Fruit fly (Drosophila melanogaster) whole organism, adult: ENCODE measurements around the gene ClC-a.
A peak's percentile ranks its signal among the peaks of the same experiment; 100 is the strongest.

Experiments used
- CG11617 ChIP-seq: fragments of 200-800 bp; sonication (Bioruptor generic); optimal IDR thresholded peaks from 2 replicates; lab custom pipeline; 2017; ENCODE audit warnings: mild to moderate bottlenecking, missing biosample characterization, missing genetic modification reagents, missing genetic modification characterization
- CG12768 ChIP-seq: fragments of 200-800 bp; sonication (Bioruptor generic); optimal IDR thresholded peaks from 2 replicates; lab custom pipeline; 2017; ENCODE audit warnings: missing biosample characterization, missing genetic modification characterization, mild to moderate bottlenecking, moderate library complexity, missing genetic modification reagents
- CG14711 ChIP-seq: fragments of 200-800 bp; sonication (Bioruptor generic); optimal IDR thresholded peaks from 2 replicates; lab custom pipeline; 2018; ENCODE audit warnings: missing biosample characterization, mild to moderate bottlenecking, missing genetic modification characterization, moderate library complexity
- CG1620 ChIP-seq: fragments of 200-800 bp; sonication (Bioruptor generic); optimal IDR thresholded peaks from 2 replicates; lab custom pipeline; 2016; ENCODE audit warnings: missing biosample characterization, missing genetic modification characterization
- CG33017 ChIP-seq: fragments of 200-800 bp; sonication (Bioruptor generic); optimal IDR thresholded peaks from 2 replicates; lab custom pipeline; 2018; ENCODE audit warnings: missing biosample characterization, mild to moderate bottlenecking, missing genetic modification characterization, moderate library complexity
- CG5204 ChIP-seq: fragments of 200-800 bp; sonication (Bioruptor generic); optimal IDR thresholded peaks from 2 replicates; lab custom pipeline; 2016; ENCODE audit warnings: missing biosample characterization, missing genetic modification characterization
- CG7045 ChIP-seq: fragments of 200-800 bp; sonication (Bioruptor generic); optimal IDR thresholded peaks from 2 replicates; lab custom pipeline; 2017; ENCODE audit warnings: missing biosample characterization, mild to moderate bottlenecking, missing genetic modification characterization
- CG7101 ChIP-seq: fragments of 200-800 bp; sonication (Bioruptor generic); optimal IDR thresholded peaks from 2 replicates; lab custom pipeline; 2018; ENCODE audit warnings: missing biosample characterization, mild to moderate bottlenecking, missing genetic modification characterization, moderate library complexity
- Clk ChIP-seq: fragments of 200-800 bp; sonication (Bioruptor generic); optimal IDR thresholded peaks from 2 replicates; lab custom pipeline; 2017; ENCODE audit warnings: missing biosample characterization, missing genetic modification characterization
- Crg-1 ChIP-seq: fragments of 200-800 bp; sonication (Bioruptor generic); optimal IDR thresholded peaks from 2 replicates; lab custom pipeline; 2016; ENCODE audit warnings: missing biosample characterization, missing genetic modification characterization
- Hr96 ChIP-seq: fragments of 200-800 bp; sonication (Bioruptor generic); optimal IDR thresholded peaks from 2 replicates; lab custom pipeline; 2016; ENCODE audit warnings: missing biosample characterization, missing genetic modification characterization
- Mnt ChIP-seq: fragments of 200-800 bp; sonication (Bioruptor generic); optimal IDR thresholded peaks from 2 replicates; lab custom pipeline; 2016; ENCODE audit warnings: missing biosample characterization, mild to moderate bottlenecking, missing genetic modification characterization
- bab1 ChIP-seq: fragments of 200-800 bp; sonication (Bioruptor generic); optimal IDR thresholded peaks from 3 replicates; lab custom pipeline; 2019; ENCODE audit warnings: missing biosample characterization, mild to moderate bottlenecking, missing genetic modification characterization, moderate library complexity
- cic ChIP-seq: fragments of 200-800 bp; sonication (Bioruptor generic); optimal IDR thresholded peaks from 2 replicates; lab custom pipeline; 2017; ENCODE audit warnings: missing biosample characterization, mild to moderate bottlenecking, missing genetic modification characterization, moderate library complexity
- cnc ChIP-seq, 2 experiments: fragments of >200 bp; optimal IDR thresholded peaks; 2 replicates each; lab custom pipeline; 2017
- kay ChIP-seq: fragments of 200-800 bp; sonication (Bioruptor generic); peaks from one replicate; lab custom pipeline; 2016; ENCODE audit warnings: missing biosample characterization, missing genetic modification characterization, borderline replicate concordance
- ovo ChIP-seq: fragments of 200-800 bp; sonication (Bioruptor generic); optimal IDR thresholded peaks from 2 replicates; lab custom pipeline; 2016; ENCODE audit warnings: missing biosample characterization, missing genetic modification characterization
- pad ChIP-seq: fragments of 200-800 bp; sonication (Bioruptor generic); optimal IDR thresholded peaks from 3 replicates; lab custom pipeline; 2017; ENCODE audit warnings: missing biosample characterization, missing genetic modification characterization, mild to moderate bottlenecking, moderate library complexity, missing genetic modification reagents
- tj ChIP-seq: fragments of 200-800 bp; sonication (Bioruptor generic); optimal IDR thresholded peaks from 3 replicates; lab custom pipeline; 2017; ENCODE audit warnings: missing biosample characterization, mild to moderate bottlenecking, missing genetic modification characterization, moderate library complexity
- toe ChIP-seq: fragments of 200-800 bp; sonication (Bioruptor generic); optimal IDR thresholded peaks from 2 replicates; lab custom pipeline; 2016; ENCODE audit warnings: missing biosample characterization, missing genetic modification characterization

The ClC-a gene

DNA sequence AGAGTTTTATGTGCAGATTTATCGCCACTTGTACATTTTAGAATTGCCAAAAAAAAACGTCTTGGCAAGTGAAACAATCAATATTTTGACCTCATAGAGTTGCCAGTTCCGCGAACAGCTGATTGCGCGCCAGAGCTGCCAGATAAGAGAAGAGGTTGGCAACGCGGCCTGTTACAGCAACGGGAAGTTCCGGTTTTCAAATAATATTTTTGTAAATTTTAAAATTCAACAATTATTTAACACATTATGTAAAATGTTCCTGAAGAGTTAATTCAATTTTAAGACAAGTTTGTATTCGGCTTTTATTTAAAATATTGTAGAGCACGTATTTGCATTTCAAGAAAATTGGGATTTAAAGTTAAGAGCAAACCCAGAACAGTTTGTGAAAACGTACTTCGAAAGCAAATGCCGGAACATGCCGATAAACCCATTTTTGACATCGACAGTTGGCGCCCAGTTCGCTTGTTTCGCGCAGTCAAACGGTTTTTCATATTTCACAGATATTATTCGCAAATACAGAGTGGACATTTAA, 26.2 kb downstream of the ClC-a start, which contains the start of the genes prd1 and HisCl1:
prd1 (minus strand) TSS at position 320 of the 532 bp plus-strand sequence.
HisCl1 (plus strand) TSS at position 482 of the 532 bp plus-strand sequence.
- TF ChIP-seq pad (GFP tag; lab: Kevin White, UChicago) (peak; percentile 65), ovo (GFP tag; lab: Kevin White, UChicago) (peak; percentile 63), CG11617 (GFP tag; lab: Kevin White, UChicago) (peak; percentile 80), CG33017 (tag; lab: Kevin White, UChicago) (peak; percentile 63), Mnt (GFP tag; lab: Kevin White, UChicago) (peak; percentile 66), CG1620 (GFP tag; lab: Kevin White, UChicago) (peak; percentile 75), CG14711 (tag; lab: Kevin White, UChicago) (peak; percentile 82), toe (GFP tag; lab: Kevin White, UChicago) (no peak), Crg-1 (GFP tag; lab: Kevin White, UChicago) (peak; percentile 76), tj (GFP tag; lab: Kevin White, UChicago) (peak; percentile 38), Hr96 (GFP tag; lab: Kevin White, UChicago) (no peak), bab1 (GFP tag; lab: Kevin White, UChicago) (peak; percentile 68), CG12768 (GFP tag; lab: Kevin White, UChicago) (peak; percentile 43), CG7101 (peak; percentile 79), cic (GFP tag; lab: Kevin White, UChicago) (peak; percentile 26), Clk (GFP tag; lab: Kevin White, UChicago) (peak; percentile 62), CG5204 (GFP tag; lab: Kevin White, UChicago) (no peak), kay (GFP tag; lab: Kevin White, UChicago) (no peak), cnc (optimal IDR thresholded peaks at IDR 0.05; lab: Kevin White, UChicago) (no peak), CG7045 (GFP tag; lab: Kevin White, UChicago) (peak; percentile 75)

DNA sequence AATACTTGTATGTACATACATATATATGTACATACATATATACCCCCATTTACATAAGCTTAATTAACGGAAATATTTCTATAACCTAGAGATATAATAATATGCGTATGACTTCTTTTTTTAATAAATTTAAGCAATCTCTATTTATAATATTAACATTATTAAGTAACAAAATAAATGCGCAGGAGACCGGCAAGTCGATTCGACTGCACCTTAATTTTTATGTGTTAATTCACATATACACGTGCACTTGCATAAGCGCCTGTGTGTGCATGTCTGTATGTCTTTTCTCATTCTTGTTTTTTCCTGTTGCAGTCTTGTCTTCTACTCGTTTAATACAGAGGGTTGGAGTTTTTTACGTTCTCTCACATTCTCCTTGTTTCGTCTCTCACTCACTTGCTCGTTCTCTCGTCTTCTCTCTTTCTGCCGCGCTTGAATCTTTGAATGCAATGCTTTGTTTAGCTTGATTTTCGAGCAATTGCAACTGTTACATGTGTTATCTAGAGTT, 32.8 kb downstream of the ClC-a start:
- TF ChIP-seq cnc (optimal IDR thresholded peaks at IDR 0.05; lab: Kevin White, UChicago) (no peak), tj (GFP tag; lab: Kevin White, UChicago) (peak; percentile 77), Mnt (GFP tag; lab: Kevin White, UChicago) (peak; percentile 59), cic (GFP tag; lab: Kevin White, UChicago) (peak; percentile 60), Hr96 (GFP tag; lab: Kevin White, UChicago) (peak; percentile 15), bab1 (GFP tag; lab: Kevin White, UChicago) (peak; percentile 89), Clk (GFP tag; lab: Kevin White, UChicago) (peak; percentile 83), kay (GFP tag; lab: Kevin White, UChicago) (no peak), CG12768 (GFP tag; lab: Kevin White, UChicago) (peak; percentile 85), CG5204 (GFP tag; lab: Kevin White, UChicago) (no peak), CG11617 (GFP tag; lab: Kevin White, UChicago) (peak; percentile 90), CG1620 (GFP tag; lab: Kevin White, UChicago) (peak; percentile 63), pad (GFP tag; lab: Kevin White, UChicago) (peak; percentile 79), CG7045 (GFP tag; lab: Kevin White, UChicago) (peak; percentile 91), toe (GFP tag; lab: Kevin White, UChicago) (peak; percentile 66), CG14711 (tag; lab: Kevin White, UChicago) (peak; percentile 86), CG33017 (tag; lab: Kevin White, UChicago) (peak; percentile 93), ovo (GFP tag; lab: Kevin White, UChicago) (peak; percentile 33), Crg-1 (GFP tag; lab: Kevin White, UChicago) (peak; percentile 67), CG7101 (peak; percentile 93)

dm6 chr3R:11779357-11780018, 33.5 kb downstream of the ClC-a start:
- TF ChIP-seq CG5204 (GFP tag; lab: Kevin White, UChicago) (no peak), CG12768 (GFP tag; lab: Kevin White, UChicago) (no peak), toe (GFP tag; lab: Kevin White, UChicago) (peak; percentile 9), tj (GFP tag; lab: Kevin White, UChicago) (no peak), Crg-1 (GFP tag; lab: Kevin White, UChicago) (no peak), CG1620 (GFP tag; lab: Kevin White, UChicago) (no peak), CG11617 (GFP tag; lab: Kevin White, UChicago) (no peak), Hr96 (GFP tag; lab: Kevin White, UChicago) (no peak), CG14711 (tag; lab: Kevin White, UChicago) (peak; percentile 38), Mnt (GFP tag; lab: Kevin White, UChicago) (no peak), kay (GFP tag; lab: Kevin White, UChicago) (peak; percentile 85), pad (GFP tag; lab: Kevin White, UChicago) (no peak), bab1 (GFP tag; lab: Kevin White, UChicago) (no peak), CG7101 (no peak), CG33017 (tag; lab: Kevin White, UChicago) (peak; percentile 14)

DNA sequence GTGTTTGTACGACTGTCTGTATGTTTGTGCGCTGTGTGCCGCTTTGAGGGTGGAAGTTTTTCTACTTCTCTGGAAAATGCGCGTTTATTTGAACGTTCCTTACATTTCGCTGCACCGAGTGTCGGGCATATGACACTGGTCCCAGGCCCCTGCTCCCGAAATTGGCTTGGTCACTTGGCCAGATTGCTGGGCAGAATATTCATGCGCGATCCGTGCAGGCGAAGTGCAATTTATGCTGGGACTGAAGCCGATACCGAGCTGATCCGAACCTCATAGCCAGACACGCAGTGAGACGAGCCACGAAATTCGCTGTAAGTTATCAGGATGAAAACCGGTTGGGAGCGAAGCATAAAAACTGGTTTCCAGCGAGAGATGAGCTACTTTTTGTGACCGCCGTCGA, 34.1 kb downstream of the ClC-a start:
- peak; percentile 14 for TF ChIP-seq Hr96 (GFP tag; lab: Kevin White, UChicago)
- no peak for TF ChIP-seq cnc (optimal IDR thresholded peaks at IDR 0.05; lab: Kevin White, UChicago)
- TF ChIP-seq CG33017 (tag; lab: Kevin White, UChicago) = no peak
- no peak for TF ChIP-seq CG5204 (GFP tag; lab: Kevin White, UChicago)
- no peak for TF ChIP-seq toe (GFP tag; lab: Kevin White, UChicago)
